Worm (Caenorhabditis elegans): ENCODE measurements around the gene srj-13.

The srj-13 gene

ce11 chrV:7381008-7381407 is 21.4 kb upstream of the srj-13 start, which contains the start of gene C03G6.17:
TSS of gene C03G6.17 (minus strand) at chrV:7381108.
- TF ChIP-seq nhr-2 (tag; optimal IDR thresholded peaks at IDR 0.05) (no peak), zip-8 (tag; optimal IDR thresholded peaks at IDR 0.05) (no peak), bed-3 (GFP tag; optimal IDR thresholded peaks at IDR 0.05) (no peak), ceh-39 (tag; optimal IDR thresholded peaks at IDR 0.05) (no peak), snpc-4 (tag; optimal IDR thresholded peaks at IDR 0.05) (no peak), drap-1 (GFP tag; optimal IDR thresholded peaks at IDR 0.05) (no peak), elt-1 (tag; optimal IDR thresholded peaks at IDR 0.05; ENCODE audit: borderline replicate concordance, insufficient read depth) (no peak), unc-120 (tag; optimal IDR thresholded peaks at IDR 0.05; ENCODE audit: poor library complexity, severe bottlenecking) (no peak), blmp-1 (tag; optimal IDR thresholded peaks at IDR 0.05) (no peak), ces-1 (GFP tag; optimal IDR thresholded peaks at IDR 0.05) (no peak), mab-5 (tag; optimal IDR thresholded peaks at IDR 0.05) (no peak), sptf-1 (tag; optimal IDR thresholded peaks at IDR 0.05) (no peak), nhr-28 (tag; optimal IDR thresholded peaks at IDR 0.05) (no peak), sem-2 (GFP tag; optimal IDR thresholded peaks at IDR 0.05) (no peak), unc-39 (tag; optimal IDR thresholded peaks at IDR 0.05) (no peak)

DNA sequence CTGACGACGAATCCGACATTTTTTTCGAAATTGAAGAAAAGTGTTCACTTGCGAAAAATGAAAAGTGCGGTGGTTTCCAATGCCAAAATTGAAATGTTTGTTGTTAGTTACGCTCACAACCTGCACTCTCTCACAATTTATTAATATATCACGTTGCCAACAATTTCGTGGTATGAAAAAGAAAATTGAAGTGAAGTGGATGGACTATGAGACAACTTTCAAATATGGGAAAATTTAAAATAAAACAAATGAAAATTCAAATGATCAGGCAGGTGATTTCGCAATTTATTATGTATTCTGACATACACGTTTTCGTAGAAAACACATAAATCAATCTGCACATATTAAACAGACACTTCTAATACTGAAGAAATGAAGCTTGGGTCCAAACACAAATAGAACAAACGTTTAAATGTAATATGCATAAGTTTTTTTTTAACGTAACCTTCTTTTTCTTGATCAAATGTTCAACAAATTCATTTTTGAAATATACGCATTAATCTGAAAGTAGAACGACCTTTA is 16.3 kb upstream of the srj-13 start, which contains the start of gene srp-6:
Gene srp-6, minus strand, starts transcription at position 51 of the 522 bp plus-strand sequence.
- no peak for TF ChIP-seq tbx-8 (GFP tag; optimal IDR thresholded peaks at IDR 0.05)
- TF ChIP-seq ceh-39 (tag; optimal IDR thresholded peaks at IDR 0.05): no peak

ce11 chrV:7387755-7388154 is 14.7 kb upstream of the srj-13 start, which contains the start of gene C02H6.3:
TSS of gene C02H6.3 (minus strand) at chrV:7387855.
- no peak for TF ChIP-seq unc-120 (tag; optimal IDR thresholded peaks at IDR 0.05; ENCODE audit: poor library complexity, severe bottlenecking)
- TF ChIP-seq nhr-28 (tag; optimal IDR thresholded peaks at IDR 0.05): no peak
- no peak for TF ChIP-seq elt-1 (tag; optimal IDR thresholded peaks at IDR 0.05; ENCODE audit: borderline replicate concordance, insufficient read depth)
- no peak for TF ChIP-seq mab-5 (tag; optimal IDR thresholded peaks at IDR 0.05)
- no peak for TF ChIP-seq mls-2 (tag; optimal IDR thresholded peaks at IDR 0.05)
- no peak for TF ChIP-seq sem-2 (GFP tag; optimal IDR thresholded peaks at IDR 0.05)
- no peak for TF ChIP-seq zip-8 (tag; optimal IDR thresholded peaks at IDR 0.05)
- TF ChIP-seq M03D4.4 (tag; optimal IDR thresholded peaks at IDR 0.05): no peak
- TF ChIP-seq flh-1 (GFP tag; optimal IDR thresholded peaks at IDR 0.05): no peak
- TF ChIP-seq pha-4 (tag; optimal IDR thresholded peaks at IDR 0.05): no peak
- TF ChIP-seq nhr-237 (tag; optimal IDR thresholded peaks at IDR 0.05): no peak
- TF ChIP-seq lin-13 (tag; optimal IDR thresholded peaks at IDR 0.05): no peak
- TF ChIP-seq lsy-2 (tag; optimal IDR thresholded peaks at IDR 0.05): no peak
- TF ChIP-seq ces-1 (GFP tag; optimal IDR thresholded peaks at IDR 0.05): no peak
- no peak for TF ChIP-seq blmp-1 (tag; optimal IDR thresholded peaks at IDR 0.05)
- no peak for TF ChIP-seq ceh-83 (GFP tag; optimal IDR thresholded peaks at IDR 0.05)
- no peak for TF ChIP-seq ceh-39 (tag; optimal IDR thresholded peaks at IDR 0.05)
- TF ChIP-seq nhr-2 (tag; optimal IDR thresholded peaks at IDR 0.05): no peak

DNA sequence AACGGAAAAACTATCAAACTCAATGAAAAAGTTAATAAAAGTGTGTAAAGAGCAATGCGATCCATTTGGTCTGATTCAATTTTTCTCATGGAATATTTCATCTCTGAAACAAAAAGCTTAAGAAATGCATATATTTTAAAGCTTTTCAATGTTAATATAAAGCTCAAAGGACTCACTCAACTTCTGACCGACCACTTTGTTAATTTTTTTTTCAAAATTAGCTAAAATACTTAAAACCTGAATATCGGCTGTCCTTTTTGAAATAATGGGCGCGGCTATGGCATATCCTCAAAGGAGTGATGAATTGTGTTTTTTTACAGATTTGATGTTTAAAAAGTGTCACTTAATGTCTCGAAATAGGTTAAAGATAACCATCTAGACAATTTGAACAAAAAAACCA is 12.7 kb upstream of the srj-13 start, which contains the start of gene C02H6.1:
Gene C02H6.1, minus strand, starts transcription at position 101 of the 400 bp plus-strand sequence.
- TF ChIP-seq unc-120 (tag; optimal IDR thresholded peaks at IDR 0.05; ENCODE audit: poor library complexity, severe bottlenecking) (no peak), ces-1 (GFP tag; optimal IDR thresholded peaks at IDR 0.05) (no peak), M03D4.4 (tag; optimal IDR thresholded peaks at IDR 0.05) (no peak), elt-1 (tag; optimal IDR thresholded peaks at IDR 0.05; ENCODE audit: borderline replicate concordance, insufficient read depth) (no peak), ceh-83 (GFP tag; optimal IDR thresholded peaks at IDR 0.05) (no peak), hlh-1 (tag; optimal IDR thresholded peaks at IDR 0.05) (no peak), flh-1 (GFP tag; optimal IDR thresholded peaks at IDR 0.05) (no peak), zip-8 (tag; optimal IDR thresholded peaks at IDR 0.05) (no peak), nhr-2 (tag; optimal IDR thresholded peaks at IDR 0.05) (no peak), unc-62 (GFP tag; optimal IDR thresholded peaks at IDR 0.05) (no peak), nhr-12 (tag; optimal IDR thresholded peaks at IDR 0.05) (no peak), nhr-28 (tag; optimal IDR thresholded peaks at IDR 0.05) (no peak), lin-13 (tag; optimal IDR thresholded peaks at IDR 0.05) (no peak), mab-5 (tag; optimal IDR thresholded peaks at IDR 0.05) (no peak), bed-3 (GFP tag; optimal IDR thresholded peaks at IDR 0.05) (no peak), ham-2 (GFP tag; optimal IDR thresholded peaks at IDR 0.05) (no peak), lsy-2 (tag; optimal IDR thresholded peaks at IDR 0.05) (no peak)

ce11 chrV:7391933-7392332 is 10.5 kb upstream of the srj-13 start, which contains the start of gene fbxa-105:
TSS of gene fbxa-105 (minus strand) at chrV:7392029.
- TF ChIP-seq zip-8 (tag; optimal IDR thresholded peaks at IDR 0.05) (no peak), ceh-39 (tag; optimal IDR thresholded peaks at IDR 0.05) (no peak), lsy-2 (tag; optimal IDR thresholded peaks at IDR 0.05) (no peak), hlh-1 (tag; optimal IDR thresholded peaks at IDR 0.05) (no peak), ham-2 (GFP tag; optimal IDR thresholded peaks at IDR 0.05) (no peak)
